Worm (Caenorhabditis elegans) whole organism, L2 larva: ENCODE data around the gene sre-24.

Experiments
- ama-1 ChIP-seq: fragments of 150-350 bp; optimal IDR thresholded peaks from 2 replicates; lab custom pipeline; 2018; ENCODE audit warnings: inconsistent platforms
- egl-27 ChIP-seq: sonication (generic microtip); optimal IDR thresholded peaks from 3 replicates; lab custom pipeline; 2017; ENCODE audit warnings: missing biosample characterization, missing genetic modification reagents, missing genetic modification characterization
- fos-1 ChIP-seq: fragments of 150-350 bp; optimal IDR thresholded peaks from 2 replicates; lab custom pipeline; 2014; ENCODE audit warnings: missing biosample characterization, missing genetic modification characterization
- nhr-11 ChIP-seq: fragments of 150-350 bp; optimal IDR thresholded peaks from 2 replicates; lab custom pipeline; 2014; ENCODE audit warnings: missing biosample characterization, missing genetic modification characterization
- nhr-77 ChIP-seq: fragments of 150-350 bp; optimal IDR thresholded peaks from 2 replicates; lab custom pipeline; 2014; ENCODE audit warnings: missing biosample characterization, missing genetic modification characterization

DNA sequence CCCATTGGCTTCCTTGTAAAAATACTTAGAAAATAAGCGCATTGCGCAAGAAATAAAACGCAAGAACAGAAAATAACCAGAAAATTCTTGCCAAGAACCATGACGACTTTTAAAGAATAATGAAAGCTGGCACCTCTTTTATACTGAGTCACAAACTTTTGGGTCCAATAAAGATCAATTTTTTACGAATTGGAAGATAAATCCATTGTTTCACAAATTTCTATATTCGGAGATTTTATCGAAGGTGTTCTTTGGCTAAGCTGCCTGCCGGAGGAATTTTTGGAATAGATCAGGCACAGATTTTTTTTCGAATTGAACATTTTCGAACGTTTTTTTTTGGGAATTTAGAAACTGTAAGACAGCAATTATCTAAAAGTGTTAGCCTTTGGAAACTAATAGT is 28.4 kb downstream of the sre-24 start, which contains the start of gene C31B8.9:
- TF ChIP-seq nhr-77 (tag; lab: Kevin White, UChicago) (no peak), fos-1 (no peak), ama-1 (lab: Kevin White, UChicago) (no peak), nhr-11 (tag; lab: Kevin White, UChicago) (no peak), egl-27 (tag; lab: Kevin White, UChicago) (no peak)
